Worm (Caenorhabditis elegans) whole organism, L4 larva: ENCODE measurements around the gene hot-4.

Experiments used
- F49E8.2 ChIP-seq: sonication (generic microtip); optimal IDR thresholded peaks from 2 replicates; lab custom pipeline; 2016; ENCODE audit warnings: missing compliant biosample characterization, mild to moderate bottlenecking, missing genetic modification characterization, borderline replicate concordance
- T20F7.1 ChIP-seq: fragments of 200-800 bp; sonication (Bioruptor generic); optimal IDR thresholded peaks from 2 replicates; lab custom pipeline; 2018; ENCODE audit warnings: mild to moderate bottlenecking, missing genetic modification characterization, missing compliant biosample characterization
- Y105C5A.15 ChIP-seq: fragments of 200-800 bp; sonication (Bioruptor generic); IDR thresholded peaks from 2 replicates; pipeline ENCODE4 v1.3.6; 2022; ENCODE audit warnings: missing genetic modification characterization, missing compliant biosample characterization
- Y5F2A.4 ChIP-seq: fragments of 200-800 bp; sonication (Bioruptor generic); optimal IDR thresholded peaks from 2 replicates; lab custom pipeline; 2018; ENCODE audit warnings: mild to moderate bottlenecking, missing genetic modification characterization, missing compliant biosample characterization
- ZK546.5 ChIP-seq, 2 experiments: sonication (generic microtip); optimal IDR thresholded peaks; 2 replicates each; lab custom pipeline; 2017; ENCODE audit warnings: missing biosample characterization in 2 of 2, missing genetic modification characterization in 2 of 2
- aha-1 ChIP-seq: fragments of 150-350 bp; peaks from one replicate; lab custom pipeline; 2014; ENCODE audit warnings: missing biosample characterization, missing genetic modification characterization
- arid-1 ChIP-seq: fragments of 200-800 bp; sonication (Bioruptor generic); conservative IDR thresholded peaks from 2 replicates; pipeline ENCODE4 v1.3.6; 2022; ENCODE audit warnings: missing genetic modification reagents, missing genetic modification characterization, missing compliant biosample characterization
- ceh-44 ChIP-seq: fragments of 200-800 bp; sonication (Bioruptor generic); IDR thresholded peaks from 2 replicates; pipeline ENCODE4 v1.3.6; 2022; ENCODE audit warnings: missing genetic modification reagents, missing genetic modification characterization, missing compliant biosample characterization
- ceh-82 ChIP-seq: sonication (generic microtip); optimal IDR thresholded peaks from 2 replicates; lab custom pipeline; 2017; ENCODE audit warnings: missing biosample characterization, missing genetic modification characterization
- daf-12 ChIP-seq: fragments of 150-350 bp; optimal IDR thresholded peaks from 2 replicates; lab custom pipeline; 2014; ENCODE audit warnings: missing biosample characterization, missing genetic modification reagents, missing genetic modification characterization
- daf-16 ChIP-seq, 3 experiments: sonication (generic microtip); optimal IDR thresholded peaks; 2 replicates each; lab custom pipeline; 2016 to 2017; ENCODE audit warnings: missing genetic modification characterization in 3 of 3, missing genetic modification reagents in 3 of 3, mild to moderate bottlenecking in 2 of 3, missing compliant biosample characterization in 2 of 3, missing biosample characterization in 1 of 3, moderate library complexity in 1 of 3
- dmd-6 ChIP-seq: fragments of 200-800 bp; sonication (Bioruptor generic); IDR thresholded peaks from 2 replicates; pipeline ENCODE4 v1.3.6; 2022; ENCODE audit warnings: missing genetic modification reagents, missing genetic modification characterization, missing compliant biosample characterization
- dmd-8 ChIP-seq: fragments of 200-800 bp; sonication (Bioruptor generic); IDR thresholded peaks from 2 replicates; pipeline ENCODE4 v1.3.6; 2022; ENCODE audit warnings: missing genetic modification characterization, missing compliant biosample characterization
- dmd-9 ChIP-seq: fragments of 200-800 bp; sonication (Bioruptor generic); IDR thresholded peaks from 2 replicates; pipeline ENCODE4 v1.3.6; 2022; ENCODE audit warnings: missing genetic modification reagents, missing genetic modification characterization, missing compliant biosample characterization
- duxl-1 ChIP-seq: sonication (generic microtip); optimal IDR thresholded peaks from 2 replicates; lab custom pipeline; 2016; ENCODE audit warnings: mild to moderate bottlenecking, missing genetic modification characterization, moderate library complexity, missing compliant biosample characterization; ENCODE audit not compliant: poor library complexity
- hif-1 ChIP-seq, 2 experiments: sonication (generic microtip); optimal IDR thresholded peaks; 2 replicates each; lab custom pipeline; 2016 to 2017; ENCODE audit warnings: missing compliant biosample characterization in 2 of 2, missing genetic modification characterization in 2 of 2, missing genetic modification reagents in 2 of 2, missing genotype in 2 of 2, mild to moderate bottlenecking in 1 of 2
- hlh-11 ChIP-seq: fragments of 200-800 bp; sonication (Bioruptor generic); optimal IDR thresholded peaks from 2 replicates; lab custom pipeline; 2018; ENCODE audit warnings: mild to moderate bottlenecking, missing genetic modification characterization, missing compliant biosample characterization
- hlh-30 ChIP-seq: sonication (generic microtip); optimal IDR thresholded peaks from 2 replicates; lab custom pipeline; 2017; ENCODE audit warnings: antibody characterized with exemption, mild to moderate bottlenecking, missing genetic modification characterization, missing compliant biosample characterization; ENCODE audit not compliant: insufficient read depth
- lin-38 ChIP-seq: fragments of 200-800 bp; sonication (Bioruptor generic); IDR thresholded peaks from 2 replicates; pipeline ENCODE4 v1.3.6; 2022; ENCODE audit warnings: missing genetic modification reagents, missing genetic modification characterization, missing compliant biosample characterization
- lin-39 ChIP-seq: fragments of 150-350 bp; optimal IDR thresholded peaks from 2 replicates; lab custom pipeline; 2014; ENCODE audit warnings: missing biosample characterization, missing genetic modification reagents, missing genetic modification characterization
- mdl-1 ChIP-seq, 2 experiments: fragments of 150-350 bp in 1 of 2; sonication (generic microtip) in 1 of 2; optimal IDR thresholded peaks; 2 replicates each; lab custom pipeline; 2014 to 2017; ENCODE audit warnings: missing biosample characterization in 2 of 2, missing genetic modification characterization in 2 of 2
- mdt-29 ChIP-seq: fragments of 200-800 bp; sonication (Bioruptor generic); IDR thresholded peaks from 2 replicates; pipeline ENCODE4 v1.3.6; 2022; ENCODE audit warnings: missing genetic modification reagents, missing genetic modification characterization, missing compliant biosample characterization
- mes-2 ChIP-seq: sonication (generic microtip); optimal IDR thresholded peaks from 2 replicates; lab custom pipeline; 2016; ENCODE audit warnings: missing genotype, mild to moderate bottlenecking, missing genetic modification characterization, missing compliant biosample characterization; ENCODE audit not compliant: poor library complexity, severe bottlenecking
- mxl-2 ChIP-seq: fragments of 200-800 bp; sonication (Bioruptor generic); conservative IDR thresholded peaks from 2 replicates; pipeline ENCODE4 v1.3.6; 2022; ENCODE audit warnings: missing genetic modification reagents, missing genetic modification characterization, missing compliant biosample characterization
- mxl-3 ChIP-seq: fragments of 200-800 bp; sonication (Bioruptor generic); optimal IDR thresholded peaks from 2 replicates; lab custom pipeline; 2018; ENCODE audit warnings: mild to moderate bottlenecking, missing genetic modification characterization, missing compliant biosample characterization
- nhr-28 ChIP-seq: fragments of 150-350 bp; optimal IDR thresholded peaks from 2 replicates; lab custom pipeline; 2014; ENCODE audit warnings: missing biosample characterization, missing genetic modification characterization
- nhr-42 ChIP-seq: fragments of 200-800 bp; sonication (Bioruptor generic); IDR thresholded peaks from 2 replicates; pipeline ENCODE4 v1.3.6; 2022; ENCODE audit warnings: missing genetic modification characterization, missing compliant biosample characterization
- nhr-48 ChIP-seq: sonication (generic microtip); optimal IDR thresholded peaks from 2 replicates; lab custom pipeline; 2016; ENCODE audit warnings: mild to moderate bottlenecking, missing genetic modification characterization, missing compliant biosample characterization
- nhr-77 ChIP-seq: fragments of 150-350 bp; optimal IDR thresholded peaks from 2 replicates; lab custom pipeline; 2014; ENCODE audit warnings: missing biosample characterization, missing genetic modification characterization
- pha-4 ChIP-seq, 2 experiments: fragments of 150-350 bp in 1 of 2; fragments of 200-800 bp in 1 of 2; sonication (Bioruptor generic) in 1 of 2; IDR thresholded peaks in 1 of 2; optimal IDR thresholded peaks in 1 of 2; 2 replicates each; pipeline versions ENCODE4 v1.3.6 to Lab custom; 2014 to 2022; ENCODE audit warnings: missing genetic modification characterization in 2 of 2, missing genetic modification reagents in 2 of 2, missing biosample characterization in 1 of 2, missing compliant biosample characterization in 1 of 2
- pqm-1 ChIP-seq: sonication (generic microtip); optimal IDR thresholded peaks from 2 replicates; lab custom pipeline; 2017; ENCODE audit warnings: missing biosample characterization, missing genetic modification characterization
- set-16 ChIP-seq: fragments of 200-800 bp; sonication (Bioruptor generic); IDR thresholded peaks from 2 replicates; pipeline ENCODE4 v1.3.6; 2022; ENCODE audit warnings: missing genetic modification reagents, missing genetic modification characterization, missing compliant biosample characterization
- snpc-4 ChIP-seq: fragments of 150-350 bp; optimal IDR thresholded peaks from 2 replicates; lab custom pipeline; 2014; ENCODE audit warnings: missing biosample characterization, missing genetic modification characterization
- tag-97 ChIP-seq: fragments of 200-800 bp; sonication (Bioruptor generic); IDR thresholded peaks from 2 replicates; pipeline ENCODE4 v1.3.6; 2022; ENCODE audit warnings: missing genetic modification characterization, missing compliant biosample characterization
- unc-130 ChIP-seq: sonication (generic microtip); optimal IDR thresholded peaks from 2 replicates; lab custom pipeline; 2016; ENCODE audit warnings: missing genetic modification reagents, missing genetic modification characterization, missing compliant biosample characterization
- zip-11 ChIP-seq: fragments of 200-800 bp; sonication (Bioruptor generic); IDR thresholded peaks from 2 replicates; pipeline ENCODE4 v1.3.6; 2022; ENCODE audit warnings: missing genetic modification characterization, missing compliant biosample characterization

hot-4 gene

ce11 chrIII:6208984-6209383, 8.2 kb upstream of the hot-4 start, which contains the start of gene C23G10.1:
Gene C23G10.1 (plus strand): TSS chrIII:6209284.
- TF ChIP-seq arid-1 (GFP tag; lab: Robert Waterston, UW) (no peak), nhr-42 (GFP tag; lab: Robert Waterston, UW) (no peak), mxl-2 (GFP tag; lab: Robert Waterston, UW) (no peak), dmd-9 (GFP tag; lab: Robert Waterston, UW) (no peak), T20F7.1 (GFP tag; lab: Kevin White, UChicago) (no peak), tag-97 (GFP tag; lab: Robert Waterston, UW) (no peak), pqm-1 (tag; lab: Kevin White, UChicago) (no peak), aha-1 (no peak), Y105C5A.15 (no peak), lin-39 (tag; lab: Kevin White, UChicago) (no peak), Y5F2A.4 (GFP tag; lab: Kevin White, UChicago) (no peak), mes-2 (tag; lab: Kevin White, UChicago) (no peak), lin-38 (GFP tag; lab: Robert Waterston, UW) (no peak), daf-12 (tag; lab: Kevin White, UChicago) (no peak), dmd-8 (GFP tag; lab: Robert Waterston, UW) (no peak), nhr-77 (tag; lab: Kevin White, UChicago) (no peak), set-16 (GFP tag; lab: Robert Waterston, UW) (no peak)
- TF ChIP-seq, all 104 proteins: peak for 0

- TF ChIP-seq duxl-1 (tag; lab: Kevin White, UChicago), result no peak
- TF ChIP-seq tag-97 (GFP tag; lab: Robert Waterston, UW), result no peak
- peak; percentile 4 for TF ChIP-seq unc-130 (GFP tag; lab: Kevin White, UChicago)
- peak; percentile 79 for TF ChIP-seq F49E8.2 (tag; lab: Kevin White, UChicago)
- TF ChIP-seq ZK546.5 (tag; optimal IDR thresholded peaks at IDR 0.05; lab: Kevin White, UChicago), result no peak
- peak; percentile 13 for TF ChIP-seq snpc-4 (tag; lab: Kevin White, UChicago)
- TF ChIP-seq mdt-29 (GFP tag; lab: Robert Waterston, UW), result 0 out of 2 replicates have a peak, but pooled peaks have one; percentile 33
- TF ChIP-seq, all 104 proteins: peak for 4
These were observed 6.9 kb upstream of the hot-4 start for ce11 chrIII:6210215-6210822.

ce11 chrIII:6213915-6214314, 3.3 kb upstream of the hot-4 start, which contains the start of gene C23G10.10:
Gene C23G10.10 (minus strand): TSS chrIII:6214015.
- TF ChIP-seq snpc-4 (tag; lab: Kevin White, UChicago) (no peak), aha-1 (no peak), ceh-44 (GFP tag; lab: Robert Waterston, UW) (no peak), pha-4 (GFP tag; IDR thresholded peaks at IDR 0.05; lab: Robert Waterston, UW) (no peak), pha-4 (tag; optimal IDR thresholded peaks at IDR 0.05; lab: Kevin White, UChicago) (no peak), ceh-82 (tag; lab: Kevin White, UChicago) (no peak), lin-39 (tag; lab: Kevin White, UChicago) (no peak), hif-1 (tag; optimal IDR thresholded peaks at IDR 0.05; lab: Kevin White, UChicago) (no peak)

- peak; percentile 12 for TF ChIP-seq nhr-28 (tag; lab: Kevin White, UChicago)
- TF ChIP-seq daf-16 (GFP tag; optimal IDR thresholded peaks at IDR 0.05; lab: Kevin White, UChicago), result no peak
- no peak for TF ChIP-seq daf-16 (tag; optimal IDR thresholded peaks at IDR 0.05; lab: Kevin White, UChicago)
These were observed 1.7 kb upstream of the hot-4 start, which contains the start of gene C23G10.11 for ce11 chrIII:6215476-6215875. Gene C23G10.11 (minus strand): TSS chrIII:6215576.

ce11 chrIII:6215943-6216342, 1.3 kb upstream of the hot-4 start:
- TF ChIP-seq zip-11 (no peak), nhr-48 (tag; lab: Kevin White, UChicago) (peak; percentile 83), T20F7.1 (GFP tag; lab: Kevin White, UChicago) (no peak), hlh-30 (tag; lab: Kevin White, UChicago) (peak; percentile 14), dmd-6 (GFP tag; lab: Robert Waterston, UW) (0 out of 2 replicates have a peak, but pooled peaks have one; percentile 8), mdl-1 (tag; optimal IDR thresholded peaks at IDR 0.05; lab: Kevin White, UChicago) (peak in 1 of 2 experiments; percentile 71), mxl-3 (GFP tag; lab: Kevin White, UChicago) (peak; percentile 92), hlh-11 (peak; percentile 23), nhr-28 (tag; lab: Kevin White, UChicago) (peak; percentile 84)
- TF ChIP-seq, all 104 proteins: peak for 7
